Worm (Caenorhabditis elegans): ENCODE measurements around the gene sec-61.G.

The sec-61.G gene

ce11 chrV:10880138-10880882 lies 16.6 kb downstream of the sec-61.G start, which contains the start of gene F32D8.1:
Gene F32D8.1, plus strand, starts transcription at chrV:10880832.
- TF ChIP-seq T26A8.4 (GFP tag; IDR thresholded peaks at IDR 0.05), result no peak
- peak; percentile 49 for TF ChIP-seq ces-1 (GFP tag; optimal IDR thresholded peaks at IDR 0.05)

ce11 chrV:10877808-10878600 lies 18.9 kb downstream of the sec-61.G start:
- TF ChIP-seq dmd-6 (GFP tag; IDR thresholded peaks at IDR 0.05), result peak; percentile 80
- TF ChIP-seq duxl-1 (tag; optimal IDR thresholded peaks at IDR 0.05; ENCODE audit: poor library complexity), result no peak
- no peak for TF ChIP-seq zfp-3 (GFP tag; conservative IDR thresholded peaks at IDR 0.05)
- TF ChIP-seq ctbp-1 (GFP tag; IDR thresholded peaks at IDR 0.05), result no peak
- TF ChIP-seq nhr-102 (tag; optimal IDR thresholded peaks at IDR 0.05), result no peak
- TF ChIP-seq nhr-41 (GFP tag; IDR thresholded peaks at IDR 0.05), result no peak
- TF ChIP-seq dve-1 (tag; optimal IDR thresholded peaks at IDR 0.05; ENCODE audit: insufficient read depth), result peak; percentile 45
- no peak for TF ChIP-seq spr-1 (tag; optimal IDR thresholded peaks at IDR 0.05)
- no peak for TF ChIP-seq zip-11 (GFP tag; IDR thresholded peaks at IDR 0.05)
- TF ChIP-seq ceh-62 (tag; optimal IDR thresholded peaks at IDR 0.05), result no peak
- TF ChIP-seq daf-19 (GFP tag; conservative IDR thresholded peaks at IDR 0.05), result no peak
- no peak for TF ChIP-seq mdl-1 (tag; optimal IDR thresholded peaks at IDR 0.05)
- TF ChIP-seq daf-12 (tag; optimal IDR thresholded peaks at IDR 0.05), result no peak
- TF ChIP-seq aha-1 (tag), result peak; percentile 78
- no peak for TF ChIP-seq nhr-25 (tag; optimal IDR thresholded peaks at IDR 0.05; ENCODE audit: borderline replicate concordance, insufficient read depth)
- no peak for TF ChIP-seq nhr-76 (tag; optimal IDR thresholded peaks at IDR 0.05)
- 0 out of 2 replicates have a peak, but pooled peaks have one; percentile 29 for TF ChIP-seq lin-1 (GFP tag; IDR thresholded peaks at IDR 0.05)
- TF ChIP-seq egl-43 (GFP tag; IDR thresholded peaks at IDR 0.05), result no peak
- TF ChIP-seq php-3 (GFP tag; IDR thresholded peaks at IDR 0.05), result peak; percentile 79
- TF ChIP-seq snpc-1.2 (GFP tag; IDR thresholded peaks at IDR 0.05), result no peak
- no peak for TF ChIP-seq lsy-2 (tag; optimal IDR thresholded peaks at IDR 0.05)
- TF ChIP-seq nhr-28 (tag; optimal IDR thresholded peaks at IDR 0.05), result peak; percentile 85
- no peak for TF ChIP-seq pha-4 (GFP tag; IDR thresholded peaks at IDR 0.05)
- TF ChIP-seq pha-4 (tag; optimal IDR thresholded peaks at IDR 0.05), result no peak
- TF ChIP-seq nhr-111 (GFP tag; optimal IDR thresholded peaks at IDR 0.05), result no peak
- TF ChIP-seq mxl-2 (GFP tag; conservative IDR thresholded peaks at IDR 0.05), result no peak
- TF ChIP-seq lin-15B (tag; optimal IDR thresholded peaks at IDR 0.05), result no peak
- no peak for TF ChIP-seq nhr-42 (GFP tag; IDR thresholded peaks at IDR 0.05)
- peak; percentile 53 for TF ChIP-seq nhr-77 (tag; optimal IDR thresholded peaks at IDR 0.05)
- TF ChIP-seq ces-1 (GFP tag; optimal IDR thresholded peaks at IDR 0.05), result no peak
- TF ChIP-seq daf-16 (GFP tag; optimal IDR thresholded peaks at IDR 0.05), result no peak
- peak; percentile 97 for TF ChIP-seq daf-16 (tag; optimal IDR thresholded peaks at IDR 0.05)
- no peak for TF ChIP-seq arid-1 (GFP tag; conservative IDR thresholded peaks at IDR 0.05)
- TF ChIP-seq hlh-11 (tag; optimal IDR thresholded peaks at IDR 0.05), result peak; percentile 84
- TF ChIP-seq saeg-2 (GFP tag; IDR thresholded peaks at IDR 0.05), result no peak
- no peak for TF ChIP-seq madf-5 (GFP tag; IDR thresholded peaks at IDR 0.05)
- TF ChIP-seq mep-1 (tag; optimal IDR thresholded peaks at IDR 0.05), result no peak
- peak; percentile 79 for TF ChIP-seq pqm-1 (tag; optimal IDR thresholded peaks at IDR 0.05)
- no peak for TF ChIP-seq gei-8 (GFP tag; optimal IDR thresholded peaks at IDR 0.05)
- no peak for TF ChIP-seq rbr-2 (tag; optimal IDR thresholded peaks at IDR 0.05)
- TF ChIP-seq madf-9 (GFP tag; conservative IDR thresholded peaks at IDR 0.05), result no peak
- TF ChIP-seq mes-2 (tag; optimal IDR thresholded peaks at IDR 0.05; ENCODE audit: poor library complexity, severe bottlenecking), result no peak
- TF ChIP-seq F10B5.3 (tag; optimal IDR thresholded peaks at IDR 0.05), result no peak
- no peak for TF ChIP-seq nhr-10 (tag; optimal IDR thresholded peaks at IDR 0.05)
- no peak for TF ChIP-seq daf-8 (GFP tag; IDR thresholded peaks at IDR 0.05)
